Worm (Caenorhabditis elegans) whole organism, L2 larva: ENCODE results near the gene eri-1.
"Not testable (repeated sequence)": the region's sequence is repeated elsewhere in the genome, so short reads cannot be mapped to it uniquely, and the experiment has no call there.

ENCODE experiments used
- C34F6.9 ChIP-seq: fragments of 150-350 bp; optimal IDR thresholded peaks from 2 replicates; lab custom pipeline; 2014; ENCODE audit warnings: missing biosample characterization, missing genetic modification characterization
- F13H6.1 ChIP-seq: sonication (generic microtip); optimal IDR thresholded peaks from 2 replicates; lab custom pipeline; 2016; ENCODE audit warnings: missing genetic modification characterization, missing compliant biosample characterization
- R02D3.7 ChIP-seq: fragments of 150-350 bp; optimal IDR thresholded peaks from 2 replicates; lab custom pipeline; 2014; ENCODE audit warnings: missing biosample characterization, missing genetic modification characterization
- Y55F3AM.14 ChIP-seq: fragments of 200-800 bp; sonication (Bioruptor generic); optimal IDR thresholded peaks from 2 replicates; lab custom pipeline; 2018; ENCODE audit warnings: mild to moderate bottlenecking, missing genetic modification characterization, missing compliant biosample characterization
- ZK546.5 ChIP-seq: sonication (generic microtip); optimal IDR thresholded peaks from 2 replicates; lab custom pipeline; 2017; ENCODE audit warnings: missing biosample characterization, missing genetic modification characterization
- ama-1 ChIP-seq: fragments of 150-350 bp; optimal IDR thresholded peaks from 2 replicates; lab custom pipeline; 2018; ENCODE audit warnings: inconsistent platforms
- blmp-1 ChIP-seq: sonication (generic microtip); optimal IDR thresholded peaks from 2 replicates; lab custom pipeline; 2017; ENCODE audit warnings: missing genetic modification characterization, mild to moderate bottlenecking, missing compliant biosample characterization, antibody characterized with exemption, moderate library complexity; ENCODE audit not compliant: insufficient read depth
- ceh-82 ChIP-seq: fragments of 150-350 bp; optimal IDR thresholded peaks from 2 replicates; lab custom pipeline; 2014; ENCODE audit warnings: missing biosample characterization, missing genetic modification characterization
- crh-2 ChIP-seq: sonication (generic microtip); optimal IDR thresholded peaks from 2 replicates; lab custom pipeline; 2017; ENCODE audit warnings: missing biosample characterization, missing genetic modification characterization
- egl-27 ChIP-seq: sonication (generic microtip); optimal IDR thresholded peaks from 3 replicates; lab custom pipeline; 2017; ENCODE audit warnings: missing biosample characterization, missing genetic modification reagents, missing genetic modification characterization
- elt-3 ChIP-seq: sonication (generic microtip); optimal IDR thresholded peaks from 2 replicates; lab custom pipeline; 2017; ENCODE audit warnings: missing biosample characterization, missing genetic modification characterization
- fos-1 ChIP-seq: fragments of 150-350 bp; optimal IDR thresholded peaks from 2 replicates; lab custom pipeline; 2014; ENCODE audit warnings: missing biosample characterization, missing genetic modification characterization
- gmeb-1 ChIP-seq: fragments of 150-350 bp; optimal IDR thresholded peaks from 2 replicates; lab custom pipeline; 2014; ENCODE audit warnings: missing biosample characterization, missing genetic modification characterization
- lin-11 ChIP-seq: fragments of 150-350 bp; sonication (generic microtip); optimal IDR thresholded peaks from 2 replicates; lab custom pipeline; 2014; ENCODE audit warnings: missing biosample characterization, missing genetic modification characterization, inconsistent platforms, mixed read lengths
- lin-13 ChIP-seq: fragments of 150-350 bp; optimal IDR thresholded peaks from 2 replicates; lab custom pipeline; 2014; ENCODE audit warnings: missing biosample characterization, missing genetic modification reagents, missing genetic modification characterization
- lin-39 ChIP-seq: fragments of 150-350 bp; optimal IDR thresholded peaks from 2 replicates; lab custom pipeline; 2014; ENCODE audit warnings: missing biosample characterization, missing genetic modification reagents, missing genetic modification characterization
- lsy-2 ChIP-seq, 2 experiments: fragments of 150-350 bp in 1 of 2; sonication (generic microtip) in 1 of 2; optimal IDR thresholded peaks; 2 replicates each; lab custom pipeline; 2014 to 2017; ENCODE audit warnings: missing biosample characterization in 2 of 2, missing genetic modification characterization in 2 of 2
- mab-5 ChIP-seq: fragments of 150-350 bp; optimal IDR thresholded peaks from 2 replicates; lab custom pipeline; 2014; ENCODE audit warnings: missing biosample characterization, missing genetic modification characterization
- mdl-1 ChIP-seq, 2 experiments: fragments of 150-350 bp in 1 of 2; sonication (generic microtip) in 1 of 2; optimal IDR thresholded peaks; 2 replicates each; lab custom pipeline; 2017; ENCODE audit warnings: missing biosample characterization in 2 of 2, missing genetic modification characterization in 2 of 2
- nhr-10 ChIP-seq: sonication (generic microtip); optimal IDR thresholded peaks from 2 replicates; lab custom pipeline; 2017; ENCODE audit warnings: missing biosample characterization, missing genetic modification characterization
- nhr-129 ChIP-seq: fragments of 150-350 bp; optimal IDR thresholded peaks from 2 replicates; lab custom pipeline; 2014; ENCODE audit warnings: missing biosample characterization, missing genetic modification characterization
- nhr-21 ChIP-seq: fragments of 150-350 bp; optimal IDR thresholded peaks from 2 replicates; lab custom pipeline; 2014; ENCODE audit warnings: missing biosample characterization, missing genetic modification characterization
- nhr-25 ChIP-seq: fragments of 150-350 bp; sonication (generic microtip); optimal IDR thresholded peaks from 3 replicates; lab custom pipeline; 2014; ENCODE audit warnings: missing biosample characterization, missing genetic modification characterization
- nhr-6 ChIP-seq: fragments of 150-350 bp; optimal IDR thresholded peaks from 2 replicates; lab custom pipeline; 2014; ENCODE audit warnings: missing biosample characterization, missing genetic modification characterization
- nhr-77 ChIP-seq: fragments of 150-350 bp; optimal IDR thresholded peaks from 2 replicates; lab custom pipeline; 2014; ENCODE audit warnings: missing biosample characterization, missing genetic modification characterization
- sem-4 ChIP-seq: fragments of 150-350 bp; optimal IDR thresholded peaks from 2 replicates; lab custom pipeline; 2014; ENCODE audit warnings: missing biosample characterization, missing genetic modification reagents, missing genetic modification characterization
- sma-3 ChIP-seq: sonication (generic microtip); optimal IDR thresholded peaks from 2 replicates; lab custom pipeline; 2016; ENCODE audit warnings: missing genetic modification reagents, missing genetic modification characterization, missing compliant biosample characterization
- sma-9 ChIP-seq, 2 experiments: fragments of 150-350 bp in 1 of 2; sonication (generic microtip) in 1 of 2; optimal IDR thresholded peaks; 2 replicates each; lab custom pipeline; 2014 to 2016; ENCODE audit warnings: missing genetic modification characterization in 2 of 2, mild to moderate bottlenecking in 1 of 2, missing biosample characterization in 1 of 2, missing compliant biosample characterization in 1 of 2, missing genetic modification reagents in 1 of 2, moderate library complexity in 1 of 2
- snpc-4 ChIP-seq: fragments of 150-350 bp; optimal IDR thresholded peaks from 2 replicates; lab custom pipeline; 2014; ENCODE audit warnings: missing biosample characterization, missing genetic modification characterization
- unc-39 ChIP-seq: fragments of 150-350 bp; optimal IDR thresholded peaks from 2 replicates; lab custom pipeline; 2014; ENCODE audit warnings: missing biosample characterization, missing genetic modification characterization
- unc-55 ChIP-seq: fragments of 150-350 bp; sonication (generic microtip); optimal IDR thresholded peaks from 3 replicates; lab custom pipeline; 2014; ENCODE audit warnings: missing biosample characterization, missing genetic modification reagents, missing genetic modification characterization
- unc-62 ChIP-seq: fragments of 150-350 bp; optimal IDR thresholded peaks from 2 replicates; lab custom pipeline; 2014; ENCODE audit warnings: missing biosample characterization, missing genetic modification reagents, missing genetic modification characterization
- zag-1 ChIP-seq: fragments of 150-350 bp; optimal IDR thresholded peaks from 2 replicates; lab custom pipeline; 2014; ENCODE audit warnings: missing biosample characterization, missing genetic modification characterization
- ztf-1 ChIP-seq: fragments of 200-800 bp; sonication (Bioruptor generic); conservative IDR thresholded peaks from 2 replicates; pipeline ENCODE4 v1.3.6; 2022; ENCODE audit warnings: missing genetic modification characterization, missing compliant biosample characterization
- ztf-4 ChIP-seq: fragments of 150-350 bp; optimal IDR thresholded peaks from 2 replicates; lab custom pipeline; 2014; ENCODE audit warnings: missing biosample characterization, missing genetic modification characterization

Gene eri-1

ce11 chrIV:385150-385937 lies 34.4 kb downstream of the eri-1 start, which contains the start of gene rps-24:
TSS of gene rps-24 (plus strand) at chrIV:385887.
- TF ChIP-seq C34F6.9 (tag; lab: Kevin White, UChicago) = peak; percentile 88
- peak; percentile 0 to 38 for TF ChIP-seq mdl-1 (tag; optimal IDR thresholded peaks at IDR 0.05; lab: Kevin White, UChicago)
- TF ChIP-seq Y55F3AM.14 (GFP tag; lab: Kevin White, UChicago) = peak; percentile 83
- peak; percentile 93 for TF ChIP-seq lin-13 (GFP tag; lab: Kevin White, UChicago)
- TF ChIP-seq nhr-21 (tag; lab: Kevin White, UChicago) = peak; percentile 81
- peak; percentile 94 for TF ChIP-seq F13H6.1 (tag; lab: Kevin White, UChicago)
- peak; percentile 93 for TF ChIP-seq crh-2
- peak; percentile 86 for TF ChIP-seq R02D3.7 (tag; lab: Kevin White, UChicago)
- peak; percentile 76 for TF ChIP-seq fos-1 (tag; lab: Kevin White, UChicago)
- peak; percentile 81 for TF ChIP-seq nhr-25
- peak; percentile 80 for TF ChIP-seq gmeb-1 (tag; lab: Kevin White, UChicago)
- TF ChIP-seq sma-3 (GFP tag; lab: Kevin White, UChicago) = peak; percentile 97
- TF ChIP-seq nhr-129 (tag; lab: Kevin White, UChicago) = peak; percentile 95
- TF ChIP-seq ztf-4 (tag; lab: Kevin White, UChicago) = peak; percentile 64
- TF ChIP-seq lin-11 (tag; lab: Kevin White, UChicago) = peak; percentile 60
- TF ChIP-seq nhr-6 (tag; lab: Kevin White, UChicago) = peak; percentile 80
- TF ChIP-seq lsy-2 (tag; optimal IDR thresholded peaks at IDR 0.05; lab: Kevin White, UChicago) = peak; percentile 86 to 94
- TF ChIP-seq egl-27 (tag; lab: Kevin White, UChicago) = peak; percentile 69
- peak; percentile 80 for TF ChIP-seq sem-4 (tag; lab: Kevin White, UChicago)
- peak; percentile 51 for TF ChIP-seq ceh-82 (tag; lab: Kevin White, UChicago)
- TF ChIP-seq ZK546.5 (tag; lab: Kevin White, UChicago) = peak; percentile 65
- peak; percentile 64 for TF ChIP-seq snpc-4 (tag; lab: Kevin White, UChicago)
- TF ChIP-seq sma-9 (GFP tag; optimal IDR thresholded peaks at IDR 0.05; lab: Kevin White, UChicago) = peak; percentile 86
- not testable (repeated sequence) for TF ChIP-seq sma-9 (tag; optimal IDR thresholded peaks at IDR 0.05; lab: Kevin White, UChicago)
- TF ChIP-seq nhr-77 = peak; percentile 28
- TF ChIP-seq mab-5 = peak; percentile 87
- TF ChIP-seq ama-1 (lab: Kevin White, UChicago) = peak; percentile 15
- TF ChIP-seq lin-39 (tag; lab: Kevin White, UChicago) = peak; percentile 44
- peak; percentile 53 for TF ChIP-seq zag-1 (tag; lab: Kevin White, UChicago)
- peak; percentile 49 for TF ChIP-seq blmp-1 (tag; lab: Kevin White, UChicago)
- peak; percentile 97 for TF ChIP-seq unc-55 (GFP tag; lab: Kevin White, UChicago)

DNA sequence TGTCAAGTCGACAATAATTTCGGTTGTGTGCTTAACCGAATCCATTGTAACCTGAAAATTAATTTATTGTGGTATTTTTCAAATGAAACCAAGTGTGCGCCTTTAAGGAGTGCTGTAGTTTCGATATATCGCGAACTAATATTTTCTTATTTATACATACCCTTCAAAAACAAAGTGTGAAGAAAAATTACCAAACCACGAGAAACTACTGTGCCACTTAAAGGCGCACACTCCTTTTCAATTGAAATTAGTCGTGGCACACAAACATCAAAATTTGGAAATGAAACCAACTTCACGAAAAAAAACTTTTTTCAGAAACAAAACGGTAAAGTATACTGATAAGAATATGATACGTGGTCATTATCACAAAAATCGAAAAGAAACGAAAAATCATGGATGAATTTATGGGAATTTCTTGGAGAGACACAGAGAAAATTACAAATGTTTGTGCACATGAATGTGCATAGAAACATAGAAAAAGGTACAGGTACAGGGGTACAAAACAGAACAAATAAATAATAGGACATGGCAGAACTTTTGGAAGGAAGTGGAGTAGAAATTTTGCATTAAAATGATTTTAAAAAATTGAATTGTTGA lies 36.5 kb downstream of the eri-1 start, which contains the start of gene spl-1:
Gene spl-1 (minus strand): TSS at position 51 of the 597 bp plus-strand sequence.
- TF ChIP-seq zag-1 (tag; lab: Kevin White, UChicago) (no peak), nhr-25 (no peak), unc-39 (tag; lab: Kevin White, UChicago) (no peak), ztf-1 (GFP tag; lab: Robert Waterston, UW) (no peak), Y55F3AM.14 (GFP tag; lab: Kevin White, UChicago) (no peak), gmeb-1 (tag; lab: Kevin White, UChicago) (peak; percentile 4), fos-1 (tag; lab: Kevin White, UChicago) (peak; percentile 75), unc-62 (GFP tag; lab: Kevin White, UChicago) (no peak), lin-11 (tag; lab: Kevin White, UChicago) (no peak), sma-3 (GFP tag; lab: Kevin White, UChicago) (no peak), crh-2 (peak; percentile 73)

DNA sequence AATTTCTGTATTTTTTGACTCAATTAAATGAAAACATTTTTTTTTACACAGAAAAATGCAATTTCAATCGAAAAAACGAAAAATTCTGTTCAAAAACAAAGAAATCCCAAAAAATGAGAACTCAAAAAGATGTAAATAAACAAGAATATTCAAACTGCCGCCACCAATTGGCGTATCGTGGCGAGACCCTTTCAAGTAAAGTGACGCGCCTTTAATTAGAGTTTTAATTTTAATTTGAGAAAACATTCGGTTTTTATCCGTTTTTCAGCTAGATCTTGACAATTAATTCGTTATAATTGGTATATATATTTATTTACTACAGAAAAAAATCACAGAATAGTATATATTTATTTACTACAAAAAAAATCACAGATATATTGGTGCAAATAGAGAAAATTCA lies 40.2 kb downstream of the eri-1 start:
- TF ChIP-seq nhr-10 (tag; lab: Kevin White, UChicago) = no peak
- no peak for TF ChIP-seq unc-39 (tag; lab: Kevin White, UChicago)
- no peak for TF ChIP-seq R02D3.7 (tag; lab: Kevin White, UChicago)
- TF ChIP-seq mdl-1 (tag; optimal IDR thresholded peaks at IDR 0.05; lab: Kevin White, UChicago) = no peak
- no peak for TF ChIP-seq elt-3 (tag; lab: Kevin White, UChicago)
- TF ChIP-seq lin-39 (tag; lab: Kevin White, UChicago) = no peak
- no peak for TF ChIP-seq nhr-25
- TF ChIP-seq, all 48 proteins: peak for 0
